Worm (Caenorhabditis elegans): ENCODE results near the gene ncx-5.

ncx-5 gene

DNA sequence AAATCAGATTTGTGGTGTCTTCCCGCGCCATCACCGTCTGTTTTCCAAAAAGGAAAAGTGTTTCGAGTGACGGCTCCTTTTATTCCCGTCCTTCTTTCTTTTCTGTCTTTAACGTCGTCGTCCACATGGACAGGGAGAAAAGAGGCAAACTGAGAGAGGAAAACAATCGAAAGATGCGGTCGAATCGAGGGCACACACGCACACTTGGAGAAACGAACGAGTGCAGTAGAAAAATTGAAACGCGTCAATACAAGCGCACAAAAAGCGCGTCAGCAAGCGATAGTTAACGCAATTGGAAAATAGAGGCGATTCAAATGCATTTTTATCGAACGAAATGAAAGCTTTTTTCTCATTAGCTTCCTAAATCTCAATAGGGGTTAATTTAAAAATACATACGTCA is 46.9 kb upstream of the ncx-5 start (continued):
- TF ChIP-seq unc-86 (tag; optimal IDR thresholded peaks at IDR 0.05) (peak; percentile 89), zip-4 (GFP tag; optimal IDR thresholded peaks at IDR 0.05) (peak; percentile 74), tlp-1 (tag; optimal IDR thresholded peaks at IDR 0.05) (no peak), lin-35 (GFP tag; optimal IDR thresholded peaks at IDR 0.05) (peak; percentile 97 to 98), sox-4 (tag; optimal IDR thresholded peaks at IDR 0.05) (peak; percentile 79), skn-1 (tag; optimal IDR thresholded peaks at IDR 0.05) (peak; percentile 85), fkh-4 (tag; optimal IDR thresholded peaks at IDR 0.05; ENCODE audit: borderline replicate concordance) (peak; percentile 71), hlh-17 (GFP tag; optimal IDR thresholded peaks at IDR 0.05; ENCODE audit: borderline replicate concordance) (no peak), ces-1 (GFP tag; optimal IDR thresholded peaks at IDR 0.05) (peak; percentile 43), xbp-1 (tag; optimal IDR thresholded peaks at IDR 0.05) (peak; percentile 94), pag-3 (tag; optimal IDR thresholded peaks at IDR 0.05; ENCODE audit: borderline replicate concordance, insufficient read depth) (no peak), lin-14 (GFP tag; optimal IDR thresholded peaks at IDR 0.05) (peak; percentile 99), snu-23 (GFP tag; optimal IDR thresholded peaks at IDR 0.05) (peak; percentile 95), ztf-4 (tag; optimal IDR thresholded peaks at IDR 0.05) (peak; percentile 63), mdl-1 (tag; optimal IDR thresholded peaks at IDR 0.05) (peak; percentile 34 to 94), blmp-1 (tag; optimal IDR thresholded peaks at IDR 0.05) (peak; percentile 92), aha-1 (tag; optimal IDR thresholded peaks at IDR 0.05) (peak; percentile 44), ceh-63 (GFP tag; optimal IDR thresholded peaks at IDR 0.05) (no peak), fkh-10 (GFP tag; optimal IDR thresholded peaks at IDR 0.05) (peak; percentile 84), lsy-2 (tag; optimal IDR thresholded peaks at IDR 0.05) (peak; percentile 93 to 95), fos-1 (tag; optimal IDR thresholded peaks at IDR 0.05) (peak; percentile 92), egl-27 (tag; optimal IDR thresholded peaks at IDR 0.05) (peak in 1 of 2 experiments; percentile 40), F16B12.6 (tag; optimal IDR thresholded peaks at IDR 0.05) (peak; percentile 57), nhr-20 (tag; optimal IDR thresholded peaks at IDR 0.05) (peak; percentile 95), nhr-47 (tag; optimal IDR thresholded peaks at IDR 0.05) (peak; percentile 96), Y116A8C.19 (tag; optimal IDR thresholded peaks at IDR 0.05; ENCODE audit: borderline replicate concordance) (no peak), grh-1 (GFP tag; IDR thresholded peaks at IDR 0.05) (peak; percentile 92), nhr-237 (tag; optimal IDR thresholded peaks at IDR 0.05) (peak; percentile 76), hlh-4 (tag; optimal IDR thresholded peaks at IDR 0.05) (no peak), nhr-77 (tag; optimal IDR thresholded peaks at IDR 0.05) (peak; percentile 90), ztf-11 (tag; optimal IDR thresholded peaks at IDR 0.05) (peak in 1 of 2 experiments; percentile 80), irx-1 (tag; optimal IDR thresholded peaks at IDR 0.05) (peak; percentile 89)

DNA sequence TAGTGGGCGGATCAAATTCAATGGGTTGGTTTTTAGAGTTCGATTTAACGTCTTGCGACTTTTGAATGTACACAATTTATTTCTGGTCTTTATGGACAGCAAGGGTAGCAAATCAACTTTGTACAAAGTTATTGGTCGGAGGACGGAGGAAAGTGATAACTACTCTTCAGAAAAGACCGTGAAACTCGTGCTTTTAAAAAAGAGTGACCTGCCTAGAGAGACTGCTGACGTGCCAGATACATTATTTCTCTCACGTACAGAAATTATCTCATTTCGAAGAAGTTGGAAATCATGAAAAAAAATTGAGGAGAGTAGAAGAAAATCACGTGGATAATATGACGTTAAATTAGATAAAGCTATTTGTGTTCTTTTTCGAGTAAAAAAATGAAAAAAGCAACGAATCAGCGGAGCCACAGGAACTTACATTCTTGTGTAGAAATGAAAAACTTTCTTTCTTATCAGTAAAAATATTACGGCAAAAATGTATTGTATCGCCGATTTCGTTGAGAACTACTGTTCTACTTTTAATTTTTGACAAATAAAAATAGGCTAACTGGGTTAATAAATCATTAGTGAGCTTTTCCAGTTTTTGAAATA is 46.3 kb upstream of the ncx-5 start, which contains the start of gene ppm-1.A:
TSS of gene ppm-1.A (minus strand) at position 294 of the 597 bp plus-strand sequence.
- peak in 1 of 3 experiments; percentile 50 for TF ChIP-seq dpl-1 (GFP tag; optimal IDR thresholded peaks at IDR 0.05)
- no peak for TF ChIP-seq nhr-90 (tag; optimal IDR thresholded peaks at IDR 0.05; ENCODE audit: poor library complexity)
- no peak for TF ChIP-seq elt-2 (tag; optimal IDR thresholded peaks at IDR 0.05)
- no peak for TF ChIP-seq pqm-1 (tag; optimal IDR thresholded peaks at IDR 0.05)
- TF ChIP-seq efl-1 (optimal IDR thresholded peaks at IDR 0.05), result peak in 1 of 2 experiments; percentile 7
- peak in 1 of 2 experiments; percentile 83 for TF ChIP-seq efl-1 (GFP tag; optimal IDR thresholded peaks at IDR 0.05 in 1 of 2)
- TF ChIP-seq ceh-90 (tag; optimal IDR thresholded peaks at IDR 0.05), result no peak
- TF ChIP-seq ama-1 (optimal IDR thresholded peaks at IDR 0.05), result peak; percentile 28
- peak; percentile 54 for TF ChIP-seq lin-14 (GFP tag; optimal IDR thresholded peaks at IDR 0.05)
- TF ChIP-seq ets-5 (GFP tag; IDR thresholded peaks at IDR 0.05), result no peak
- TF ChIP-seq aha-1 (tag; optimal IDR thresholded peaks at IDR 0.05), result no peak
- TF ChIP-seq swsn-7 (tag; optimal IDR thresholded peaks at IDR 0.05), result no peak
- TF ChIP-seq lin-39 (tag; optimal IDR thresholded peaks at IDR 0.05), result no peak
- no peak for TF ChIP-seq snpc-4 (tag; optimal IDR thresholded peaks at IDR 0.05)
- TF ChIP-seq lin-13 (GFP tag; optimal IDR thresholded peaks at IDR 0.05), result no peak
- no peak for TF ChIP-seq nhr-11 (tag; optimal IDR thresholded peaks at IDR 0.05)
- no peak for TF ChIP-seq pag-3 (tag; optimal IDR thresholded peaks at IDR 0.05; ENCODE audit: borderline replicate concordance, insufficient read depth)
- TF ChIP-seq fkh-4 (tag; optimal IDR thresholded peaks at IDR 0.05; ENCODE audit: borderline replicate concordance), result no peak
- peak; percentile 73 for TF ChIP-seq blmp-1 (tag; optimal IDR thresholded peaks at IDR 0.05)
- no peak for TF ChIP-seq hpl-2 (GFP tag; optimal IDR thresholded peaks at IDR 0.05)
- TF ChIP-seq egl-27 (tag; optimal IDR thresholded peaks at IDR 0.05), result no peak
- TF ChIP-seq nhr-84 (tag; optimal IDR thresholded peaks at IDR 0.05), result no peak
- no peak for TF ChIP-seq nhr-47 (tag; optimal IDR thresholded peaks at IDR 0.05)
- no peak for TF ChIP-seq egl-13 (tag; optimal IDR thresholded peaks at IDR 0.05)
- no peak; the same call in 1 of the 2 replicates for TF ChIP-seq nhr-19 (GFP tag; conservative IDR thresholded peaks at IDR 0.05)
- TF ChIP-seq hlh-4 (tag; optimal IDR thresholded peaks at IDR 0.05), result no peak
- TF ChIP-seq xbp-1 (tag; optimal IDR thresholded peaks at IDR 0.05), result no peak
- no peak for TF ChIP-seq sox-4 (tag; optimal IDR thresholded peaks at IDR 0.05)
- TF ChIP-seq nhr-85 (tag), result peak; percentile 60

Data from whole organism, L1 larva.